Fruit fly (Drosophila melanogaster) whole organism, wandering third instar larva: ENCODE measurements around the gene sick.

ENCODE experiments used
- CrebA ChIP-seq: fragments of 200-800 bp; sonication (Bioruptor generic); optimal IDR thresholded peaks from 2 replicates; lab custom pipeline; 2016; ENCODE audit warnings: missing biosample characterization, mild to moderate bottlenecking, missing genetic modification characterization, borderline replicate concordance
- Dfd ChIP-seq: fragments of >200 bp; optimal IDR thresholded peaks from 2 replicates; lab custom pipeline; 2017; ENCODE audit warnings: missing biosample characterization, missing genetic modification characterization
- Hr78 ChIP-seq: fragments of >200 bp; optimal IDR thresholded peaks from 2 replicates; lab custom pipeline; 2017; ENCODE audit warnings: missing biosample characterization, missing genetic modification characterization
- Rel ChIP-seq, 2 experiments: fragments of 200-800 bp; sonication (Bioruptor generic) in 1 of 2; optimal IDR thresholded peaks; 2 replicates in 1 of 2; 3 replicates in 1 of 2; lab custom pipeline; 2016 to 2019; ENCODE audit warnings: mild to moderate bottlenecking in 2 of 2, missing biosample characterization in 2 of 2, missing genetic modification characterization in 2 of 2, moderate library complexity in 1 of 2
- Sp1 ChIP-seq: fragments of 200-800 bp; sonication (Bioruptor generic); optimal IDR thresholded peaks from 3 replicates; lab custom pipeline; 2019; ENCODE audit warnings: missing biosample characterization, mild to moderate bottlenecking, missing genetic modification characterization, moderate library complexity
- Vsx2 ChIP-seq: fragments of 200-300, 225-300 bp; sonication (Bioruptor generic); optimal IDR thresholded peaks from 2 replicates; lab custom pipeline; 2018; ENCODE audit warnings: missing biosample characterization, missing genetic modification characterization; ENCODE audit not compliant: partially characterized antibody
- dl ChIP-seq, 2 experiments: fragments of 175-275, 200-275 bp in 1 of 2; fragments of 200-275 bp in 1 of 2; sonication (Bioruptor generic); optimal IDR thresholded peaks; lab custom pipeline; 2018; ENCODE audit warnings: mild to moderate bottlenecking in 2 of 2, missing biosample characterization in 2 of 2, missing genetic modification characterization in 2 of 2, moderate library complexity in 2 of 2; ENCODE audit not compliant: partially characterized antibody in 2 of 2, insufficient read depth in 1 of 2
- fru ChIP-seq: fragments of 200-800 bp; sonication (Bioruptor generic); optimal IDR thresholded peaks from 3 replicates; lab custom pipeline; 2016; ENCODE audit warnings: missing biosample characterization, mild to moderate bottlenecking, missing genetic modification characterization
- h ChIP-seq: fragments of 200-800 bp; sonication (Bioruptor generic); optimal IDR thresholded peaks from 3 replicates; lab custom pipeline; 2016; ENCODE audit warnings: missing biosample characterization, mild to moderate bottlenecking, missing genetic modification characterization
- lola ChIP-seq: fragments of >200 bp; optimal IDR thresholded peaks from 2 replicates; lab custom pipeline; 2017; ENCODE audit warnings: missing biosample characterization, missing genetic modification characterization
- psq ChIP-seq: fragments of 200-800 bp; sonication (Bioruptor generic); optimal IDR thresholded peaks from 3 replicates; lab custom pipeline; 2017; ENCODE audit warnings: missing biosample characterization, mild to moderate bottlenecking, missing genetic modification characterization, moderate library complexity
- tai ChIP-seq: sonication (Bioruptor generic); optimal IDR thresholded peaks from 2 replicates; lab custom pipeline; 2016; ENCODE audit warnings: missing biosample characterization, missing genetic modification characterization
- usp ChIP-seq: fragments of >200 bp; optimal IDR thresholded peaks from 2 replicates; lab custom pipeline; 2017; ENCODE audit warnings: missing biosample characterization, missing genetic modification characterization

DNA sequence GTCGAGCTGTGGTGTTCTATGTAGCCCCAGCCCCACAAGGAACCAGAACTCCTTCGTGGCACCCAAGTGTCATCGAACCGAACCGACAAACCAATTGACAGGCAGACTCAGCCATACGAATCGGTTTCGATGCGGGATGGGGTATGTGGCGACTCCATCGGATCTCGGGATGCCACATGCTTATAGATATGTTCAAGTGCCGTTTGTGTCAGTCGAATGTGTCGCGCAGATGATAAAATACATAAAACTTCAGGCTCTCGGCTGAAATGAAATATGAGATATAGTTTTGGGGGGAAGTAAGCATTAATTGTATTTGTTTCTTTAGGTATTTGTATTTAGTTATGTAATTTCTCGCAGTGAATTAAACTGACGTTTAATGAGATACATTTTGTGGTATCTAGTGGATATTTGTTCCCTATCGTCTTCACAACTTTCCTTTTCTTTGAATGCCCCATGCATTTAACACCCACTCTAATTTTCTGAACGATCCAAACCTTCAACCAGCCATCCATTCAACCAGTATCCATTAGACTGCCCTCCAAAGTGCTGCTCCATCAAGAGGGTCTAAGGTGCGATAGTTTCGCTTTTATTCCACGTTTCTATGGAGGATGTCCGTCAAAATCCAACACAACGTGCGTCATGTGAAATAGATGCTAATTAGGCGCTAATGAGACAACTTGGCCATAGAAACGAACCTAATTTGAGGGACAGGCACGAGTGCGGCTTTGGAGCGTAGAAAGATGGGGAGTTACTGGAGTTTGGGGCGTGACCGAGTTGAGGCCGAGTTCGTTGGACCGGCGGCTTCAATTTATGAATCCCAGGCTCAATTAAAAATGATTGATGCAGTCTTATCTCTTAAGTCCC lies 148.4 kb downstream of the sick start:
- no peak for TF ChIP-seq psq (GFP tag; lab: Kevin White, UChicago)
- no peak for TF ChIP-seq CrebA (GFP tag; lab: Kevin White, UChicago)
- no peak for TF ChIP-seq h (GFP tag; lab: Kevin White, UChicago)
- no peak for TF ChIP-seq lola
- TF ChIP-seq dl (GFP tag; optimal IDR thresholded peaks at IDR 0.05; lab: Kevin White, UChicago; ENCODE audit: insufficient read depth in 1 of 2, partially characterized antibody in 2 of 2): no peak
- TF ChIP-seq Rel (GFP tag; optimal IDR thresholded peaks at IDR 0.05; lab: Kevin White, UChicago): no peak
- no peak for TF ChIP-seq Rel (tag; optimal IDR thresholded peaks at IDR 0.05; lab: Kevin White, UChicago)
- no peak for TF ChIP-seq Hr78 (GFP tag; lab: Kevin White, UChicago)
- TF ChIP-seq fru (GFP tag; lab: Kevin White, UChicago): no peak
- no peak for TF ChIP-seq Vsx2
- TF ChIP-seq Sp1: no peak
- no peak for TF ChIP-seq Dfd (GFP tag; lab: Kevin White, UChicago)
- TF ChIP-seq usp: no peak
- no peak for TF ChIP-seq tai
